Fruit fly (Drosophila melanogaster) whole organism, embryonic: ENCODE results near the gene Cyp6v1.

ENCODE experiments used
- CG10209 ChIP-seq: fragments of 200-800 bp; sonication (Bioruptor generic); optimal IDR thresholded peaks from 3 replicates; lab custom pipeline; 2017; ENCODE audit warnings: missing biosample characterization, mild to moderate bottlenecking, missing genetic modification characterization, missing genetic modification reagents
- CG13775 ChIP-seq: fragments of 200-800 bp; sonication (Bioruptor generic); optimal IDR thresholded peaks from 3 replicates; lab custom pipeline; 2017; ENCODE audit warnings: missing biosample characterization, mild to moderate bottlenecking, missing genetic modification characterization
- vvl ChIP-seq: fragments of 200-800 bp; sonication (Bioruptor generic); IDR thresholded peaks from 2 replicates; pipeline ENCODE4 v1.3.6; 2022; ENCODE audit warnings: missing biosample characterization, missing genetic modification characterization

DNA sequence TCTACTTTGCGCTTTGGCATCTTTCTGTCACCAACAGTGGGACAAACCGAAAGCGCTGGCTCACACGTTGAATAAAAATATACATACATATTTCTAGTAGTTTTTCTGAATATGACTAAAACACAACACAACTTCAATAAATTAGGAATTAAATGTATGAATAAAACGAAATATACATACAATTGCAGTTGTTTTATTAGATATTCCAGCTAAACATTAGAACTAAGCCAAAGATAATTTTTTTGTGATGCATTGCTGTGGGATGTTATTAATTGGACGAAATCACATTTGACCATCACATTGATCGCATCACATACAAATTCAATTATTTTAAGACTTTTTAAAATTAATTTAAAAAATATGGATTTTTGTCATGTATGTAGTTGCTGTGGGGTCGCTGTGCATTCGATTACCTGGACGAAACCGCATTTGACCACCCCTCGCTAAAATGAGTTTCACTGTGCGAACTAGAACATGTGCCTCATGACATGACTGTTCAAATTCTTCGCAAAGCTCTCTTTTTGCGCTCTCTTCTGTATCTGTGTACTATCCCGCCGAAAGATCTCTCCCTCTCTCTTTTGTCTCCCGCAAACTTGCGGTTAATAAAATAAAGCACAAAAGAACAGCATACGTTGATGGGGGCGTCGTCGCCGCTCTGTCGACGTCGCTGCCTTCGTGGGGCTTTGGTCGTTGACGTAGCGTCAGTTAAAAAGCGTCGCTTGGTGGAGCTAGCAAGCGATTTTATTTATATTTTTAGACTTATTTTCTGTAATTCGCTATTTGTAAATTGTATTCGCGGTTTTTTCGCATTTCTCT is at the start of gene Cyp6v1:
- peak; percentile 44 for TF ChIP-seq CG10209
- TF ChIP-seq CG13775 (GFP tag; lab: Kevin White, UChicago): peak; percentile 62
- TF ChIP-seq vvl (GFP tag; lab: Robert Waterston, UW): no peak; the same call in 1 of the 2 replicates
